Worm (Caenorhabditis elegans) whole organism, dauer: Measurements from ENCODE around the gene asah-2.

Source experiments
- unc-62 ChIP-seq: sonication (generic microtip); optimal IDR thresholded peaks from 2 replicates; lab custom pipeline; 2017; ENCODE audit warnings: missing biosample characterization, missing genetic modification reagents, missing genetic modification characterization

asah-2 gene

DNA sequence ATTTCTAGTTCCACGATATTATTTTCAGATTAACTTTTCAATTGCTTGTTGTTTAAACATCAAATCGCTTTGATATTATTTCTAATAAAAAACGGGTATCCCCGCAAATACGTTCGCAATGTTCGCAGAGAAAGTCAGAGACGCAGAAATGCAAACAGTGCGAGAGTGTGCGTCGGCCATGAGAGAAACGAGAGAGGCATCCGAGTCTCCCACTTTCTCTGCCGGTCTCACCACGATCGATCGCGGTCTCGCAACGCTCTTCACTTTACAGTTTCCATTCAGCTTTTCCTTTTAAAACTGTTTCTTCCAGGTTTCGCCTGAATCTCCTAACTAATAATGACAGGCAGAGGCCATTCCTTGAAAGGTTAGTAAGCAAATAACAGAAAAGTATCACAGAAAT lies 34.9 kb downstream of the asah-2 start, which contains the start of gene F33H1.4:
TSS of gene F33H1.4 (plus strand) at position 311 of the 400 bp plus-strand sequence.
- no peak for TF ChIP-seq unc-62

DNA sequence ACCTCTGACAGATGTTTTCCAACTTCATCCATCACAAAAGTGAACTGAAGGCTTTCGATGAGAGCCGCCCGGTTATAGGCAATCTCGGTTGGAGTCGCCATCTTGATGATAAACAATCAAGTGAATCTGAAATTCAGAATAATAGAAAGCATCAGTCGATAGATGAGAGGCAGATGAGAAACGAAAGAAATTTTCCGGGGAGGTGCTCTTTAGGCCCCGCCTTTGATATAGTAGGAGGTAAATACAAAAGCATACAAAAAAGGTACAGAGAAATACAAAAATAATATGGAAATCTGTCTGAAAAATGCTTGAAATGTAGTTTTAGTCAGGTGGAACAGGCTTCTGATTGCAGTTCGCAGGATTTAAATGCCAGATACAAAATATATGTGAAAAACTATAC lies 43.2 kb downstream of the asah-2 start, which contains the start of gene srd-1:
TSS of gene srd-1 (minus strand) at position 101 of the 400 bp plus-strand sequence.
- TF ChIP-seq unc-62: no peak

DNA sequence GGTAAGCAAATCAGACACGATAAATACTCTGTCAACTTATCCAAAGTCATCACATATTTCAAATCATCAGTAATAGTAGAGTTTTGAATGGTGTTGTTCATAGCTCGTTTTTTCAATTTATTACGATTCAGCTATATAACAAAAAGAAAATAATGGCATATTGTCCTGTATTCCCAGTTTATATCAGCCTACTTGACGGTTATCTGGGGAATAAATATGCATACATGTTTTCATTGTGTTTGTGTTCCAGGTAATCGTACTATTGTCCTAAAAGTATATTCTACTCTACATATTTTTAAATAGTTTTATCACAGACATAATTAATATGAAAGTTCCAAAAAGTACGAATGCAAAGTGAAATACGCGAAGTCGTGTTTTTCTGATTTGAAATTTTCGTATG lies 48.4 kb downstream of the asah-2 start, which contains the start of gene srd-2:
TSS of gene srd-2 (minus strand) at position 101 of the 400 bp plus-strand sequence.
- no peak for TF ChIP-seq unc-62

DNA sequence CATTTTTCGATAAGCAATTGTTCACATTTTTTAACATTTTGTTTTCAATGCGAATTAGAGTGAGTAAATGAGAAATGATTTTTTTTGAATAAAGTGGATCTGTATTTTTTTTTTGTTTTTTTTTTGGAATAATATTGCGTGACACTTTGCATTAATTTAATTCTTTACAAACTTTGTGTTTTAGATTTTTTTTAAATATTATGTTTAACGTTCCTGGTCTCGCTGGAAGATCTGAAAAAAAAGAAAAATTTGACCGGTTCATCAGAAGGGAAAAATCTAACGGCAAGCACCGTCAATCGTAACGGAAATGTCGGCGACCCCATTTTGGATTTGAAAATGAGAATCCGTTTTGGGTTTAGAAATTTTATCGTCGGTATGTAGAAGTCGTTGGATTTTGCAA lies 50.0 kb downstream of the asah-2 start, which contains the start of gene cdc-25.4:
TSS of gene cdc-25.4 (minus strand) at position 101 of the 400 bp plus-strand sequence.
- TF ChIP-seq unc-62: no peak
